Fruit fly (Drosophila melanogaster) whole organism, embryonic: ENCODE measurements around the gene Prp31.

ENCODE experiments used
- Ada2b ChIP-seq: fragments of 200-800 bp; sonication (Bioruptor generic); IDR thresholded peaks from 2 replicates; pipeline ENCODE4 v1.3.6; 2022; ENCODE audit warnings: missing biosample characterization, missing genetic modification characterization
- CG10321 ChIP-seq: fragments of 200-800 bp; sonication (Bioruptor generic); IDR thresholded peaks from 2 replicates; pipeline ENCODE4 v1.3.6; 2022; ENCODE audit warnings: missing biosample characterization, missing genetic modification characterization
- CG11560 ChIP-seq: fragments of 200-800 bp; sonication (Bioruptor generic); IDR thresholded peaks from 3 replicates; pipeline ENCODE4 v1.3.6; 2022; ENCODE audit warnings: missing biosample characterization, missing genetic modification characterization
- CG11723 ChIP-seq: fragments of 200-800 bp; sonication (Bioruptor generic); optimal IDR thresholded peaks from 2 replicates; lab custom pipeline; 2017; ENCODE audit warnings: missing biosample characterization, mild to moderate bottlenecking, missing genetic modification characterization
- CG13424 ChIP-seq: fragments of 200-800 bp; sonication (Bioruptor generic); optimal IDR thresholded peaks from 2 replicates; lab custom pipeline; 2019; ENCODE audit warnings: missing biosample characterization, mild to moderate bottlenecking, missing genetic modification characterization, moderate library complexity
- CG14860 ChIP-seq: fragments of 200-800 bp; sonication (Bioruptor generic); IDR thresholded peaks from 3 replicates; pipeline ENCODE4 v1.3.6; 2022; ENCODE audit warnings: missing biosample characterization, missing genetic modification characterization; ENCODE audit not compliant: partially characterized antibody
- CG15514 ChIP-seq: fragments of 200-800 bp; sonication (Bioruptor generic); optimal IDR thresholded peaks from 3 replicates; lab custom pipeline; 2017; ENCODE audit warnings: missing biosample characterization, missing genetic modification characterization, mild to moderate bottlenecking, moderate library complexity, missing genetic modification reagents
- CG17361 ChIP-seq: fragments of 200-800 bp; sonication (Bioruptor generic); IDR thresholded peaks from 3 replicates; pipeline ENCODE4 v1.3.6; 2022; ENCODE audit warnings: missing biosample characterization, missing genetic modification characterization
- CG2120 ChIP-seq: fragments of 200-800 bp; sonication (Bioruptor generic); optimal IDR thresholded peaks from 3 replicates; lab custom pipeline; 2016; ENCODE audit warnings: missing biosample characterization, missing genetic modification characterization
- CG2678 ChIP-seq: fragments of 200-800 bp; sonication (Bioruptor generic); optimal IDR thresholded peaks from 3 replicates; lab custom pipeline; 2019; ENCODE audit warnings: missing biosample characterization, mild to moderate bottlenecking, missing genetic modification characterization, moderate library complexity
- CG3838 ChIP-seq: fragments of 200-800 bp; sonication (Bioruptor generic); optimal IDR thresholded peaks from 3 replicates; lab custom pipeline; 2016; ENCODE audit warnings: missing biosample characterization, missing genetic modification characterization
- CG3847 ChIP-seq: fragments of 200-800 bp; sonication (Bioruptor generic); IDR thresholded peaks from 2 replicates; pipeline ENCODE4 v1.3.6; 2022; ENCODE audit warnings: missing biosample characterization, missing genetic modification characterization
- CG4617 ChIP-seq: fragments of 200-800 bp; sonication (Bioruptor generic); optimal IDR thresholded peaks from 3 replicates; lab custom pipeline; 2016; ENCODE audit warnings: missing biosample characterization, missing genetic modification characterization, borderline replicate concordance
- CG6813 ChIP-seq: fragments of 200-800 bp; sonication (Bioruptor generic); optimal IDR thresholded peaks from 2 replicates; lab custom pipeline; 2017; ENCODE audit warnings: missing biosample characterization, missing genetic modification characterization, mild to moderate bottlenecking, moderate library complexity, missing genetic modification reagents
- CG7357 ChIP-seq: fragments of 200-800 bp; sonication (Bioruptor generic); IDR thresholded peaks from 3 replicates; pipeline ENCODE4 v1.3.6; 2022; ENCODE audit warnings: missing biosample characterization, missing genetic modification characterization
- CG7839 ChIP-seq: fragments of 200-800 bp; sonication (Bioruptor generic); optimal IDR thresholded peaks from 3 replicates; lab custom pipeline; 2018; ENCODE audit warnings: missing biosample characterization, mild to moderate bottlenecking, missing genetic modification characterization, moderate library complexity
- CG8290 ChIP-seq, 3 experiments: fragments of 200-800 bp; sonication (Bioruptor generic); optimal IDR thresholded peaks; 2 replicates each; lab custom pipeline; 2016 to 2019; ENCODE audit warnings: missing biosample characterization in 3 of 3, missing genetic modification characterization in 3 of 3, mild to moderate bottlenecking in 2 of 3, moderate library complexity in 1 of 3
- CG9437 ChIP-seq: fragments of 200-800 bp; sonication (Bioruptor generic); optimal IDR thresholded peaks from 2 replicates; lab custom pipeline; 2018; ENCODE audit warnings: missing biosample characterization, mild to moderate bottlenecking, missing genetic modification characterization
- Dip3 ChIP-seq: fragments of 200-800 bp; sonication (Bioruptor generic); optimal IDR thresholded peaks from 3 replicates; lab custom pipeline; 2016; ENCODE audit warnings: missing biosample characterization, missing genetic modification characterization
- H15 ChIP-seq: fragments of 200-800 bp; sonication (Bioruptor generic); IDR thresholded peaks from 3 replicates; pipeline ENCODE4 v1.3.6; 2022; ENCODE audit warnings: missing biosample characterization, missing genetic modification characterization
- Hsf ChIP-seq: fragments of 200-800 bp; sonication (Bioruptor generic); optimal IDR thresholded peaks from 3 replicates; lab custom pipeline; 2016; ENCODE audit warnings: missing biosample characterization, missing genetic modification characterization
- NC2β ChIP-seq: fragments of 200-800 bp; sonication (Bioruptor generic); optimal IDR thresholded peaks from 2 replicates; lab custom pipeline; 2016; ENCODE audit warnings: missing biosample characterization, missing genetic modification characterization
- NFAT ChIP-seq: fragments of 200-800 bp; sonication (Bioruptor generic); IDR thresholded peaks from 2 replicates; pipeline ENCODE4 v1.3.6; 2022; ENCODE audit warnings: missing biosample characterization, missing genetic modification characterization
- Ptx1 ChIP-seq: fragments of 200-800 bp; sonication (Bioruptor generic); IDR thresholded peaks from 2 replicates; pipeline ENCODE4 v1.3.6; 2022; ENCODE audit warnings: missing biosample characterization, missing genetic modification characterization
- Tbp ChIP-seq: fragments of >200 bp; optimal IDR thresholded peaks from 2 replicates; lab custom pipeline; 2018; ENCODE audit warnings: missing biosample characterization, missing genetic modification characterization
- amos ChIP-seq: fragments of 200-800 bp; sonication (Bioruptor generic); IDR thresholded peaks from 2 replicates; pipeline ENCODE4 v1.3.6; 2022; ENCODE audit warnings: missing biosample characterization, missing genetic modification characterization; ENCODE audit not compliant: partially characterized antibody
- bab2 ChIP-seq: fragments of 200-800 bp; sonication (Bioruptor generic); optimal IDR thresholded peaks from 2 replicates; lab custom pipeline; 2016; ENCODE audit warnings: missing biosample characterization, missing genetic modification characterization
- dysf ChIP-seq: fragments of 200-800 bp; sonication (Bioruptor generic); IDR thresholded peaks from 3 replicates; pipeline ENCODE4 v1.3.6; 2022; ENCODE audit warnings: missing biosample characterization, missing genetic modification characterization
- emc ChIP-seq: fragments of 200-800 bp; sonication (Bioruptor generic); optimal IDR thresholded peaks from 2 replicates; lab custom pipeline; 2016; ENCODE audit warnings: missing biosample characterization, missing genetic modification characterization
- esg ChIP-seq: fragments of 200-800 bp; sonication (Bioruptor generic); conservative IDR thresholded peaks from 2 replicates; pipeline ENCODE4 v1.3.6; 2022; ENCODE audit warnings: missing biosample characterization, missing genetic modification characterization
- gem ChIP-seq: fragments of 200-800 bp; sonication (Bioruptor generic); optimal IDR thresholded peaks from 2 replicates; lab custom pipeline; 2019; ENCODE audit warnings: missing biosample characterization, mild to moderate bottlenecking, missing genetic modification characterization, moderate library complexity
- grau ChIP-seq: fragments of 200-800 bp; optimal IDR thresholded peaks from 3 replicates; lab custom pipeline; 2019; ENCODE audit warnings: missing biosample characterization, mild to moderate bottlenecking, missing genetic modification characterization, moderate library complexity
- kah ChIP-seq: fragments of 200-800 bp; sonication (Bioruptor generic); optimal IDR thresholded peaks from 2 replicates; lab custom pipeline; 2018; ENCODE audit warnings: missing biosample characterization, mild to moderate bottlenecking, missing genetic modification characterization
- knrl ChIP-seq: fragments of 200-800 bp; sonication (Bioruptor generic); IDR thresholded peaks from 3 replicates; pipeline ENCODE4 v1.3.6; 2022; ENCODE audit warnings: missing biosample characterization, missing genetic modification characterization; ENCODE audit not compliant: partially characterized antibody
- mam ChIP-seq: fragments of 200-800 bp; sonication (Bioruptor generic); optimal IDR thresholded peaks from 3 replicates; lab custom pipeline; 2016; ENCODE audit warnings: missing biosample characterization, missing genetic modification characterization
- nau ChIP-seq: fragments of 200-800 bp; sonication (Bioruptor generic); optimal IDR thresholded peaks from 3 replicates; lab custom pipeline; 2017; ENCODE audit warnings: missing biosample characterization, mild to moderate bottlenecking, missing genetic modification characterization, missing genetic modification reagents
- prd ChIP-seq, 3 experiments: fragments of >200 bp in 2 of 3; fragments of 200-800 bp in 1 of 3; sonication (Bioruptor generic) in 1 of 3; optimal IDR thresholded peaks in 2 of 3; IDR thresholded peaks in 1 of 3; 2 replicates in 2 of 3; 3 replicates in 1 of 3; pipeline versions ENCODE4 v1.3.6 to Lab custom; 2017 to 2022; ENCODE audit warnings: missing biosample characterization in 1 of 3, missing genetic modification characterization in 1 of 3
- ranshi ChIP-seq: fragments of 200-800 bp; sonication (Bioruptor generic); IDR thresholded peaks from 2 replicates; pipeline ENCODE4 v1.3.6; 2022; ENCODE audit warnings: missing biosample characterization, missing genetic modification characterization
- scrt ChIP-seq: fragments of 200-800 bp; sonication (Bioruptor generic); optimal IDR thresholded peaks from 2 replicates; lab custom pipeline; 2018; ENCODE audit warnings: missing biosample characterization, mild to moderate bottlenecking, missing genetic modification characterization, moderate library complexity
- slbo ChIP-seq: fragments of 200-800 bp; sonication (Bioruptor generic); IDR thresholded peaks from 2 replicates; pipeline ENCODE4 v1.3.6; 2022; ENCODE audit warnings: missing biosample characterization, missing genetic modification characterization
- slou ChIP-seq: fragments of 200-800 bp; sonication (Bioruptor generic); optimal IDR thresholded peaks from 3 replicates; lab custom pipeline; 2016; ENCODE audit warnings: missing biosample characterization, missing genetic modification characterization
- sqz ChIP-seq: fragments of 200-800 bp; sonication (Bioruptor generic); optimal IDR thresholded peaks from 3 replicates; lab custom pipeline; 2018; ENCODE audit warnings: missing biosample characterization, mild to moderate bottlenecking, missing genetic modification characterization
- tin ChIP-seq: fragments of 200-800 bp; sonication (Bioruptor generic); optimal IDR thresholded peaks from 3 replicates; lab custom pipeline; 2016; ENCODE audit warnings: missing biosample characterization, missing genetic modification characterization
- toy ChIP-seq: fragments of 200-800 bp; sonication (Bioruptor generic); IDR thresholded peaks from 2 replicates; pipeline ENCODE4 v1.3.6; 2022; ENCODE audit warnings: missing biosample characterization, missing genetic modification characterization
- trem ChIP-seq: fragments of 200-800 bp; optimal IDR thresholded peaks from 3 replicates; lab custom pipeline; 2019; ENCODE audit warnings: missing biosample characterization, mild to moderate bottlenecking, missing genetic modification characterization, moderate library complexity
- twi ChIP-seq: fragments of 200-800 bp; optimal IDR thresholded peaks from 2 replicates; lab custom pipeline; 2019; ENCODE audit warnings: missing biosample characterization, mild to moderate bottlenecking, missing genetic modification characterization, moderate library complexity
- usp ChIP-seq: fragments of >200 bp; optimal IDR thresholded peaks from 2 replicates; lab custom pipeline; 2017; ENCODE audit warnings: missing biosample characterization, missing genetic modification characterization
- vvl ChIP-seq: fragments of 200-800 bp; sonication (Bioruptor generic); IDR thresholded peaks from 2 replicates; pipeline ENCODE4 v1.3.6; 2022; ENCODE audit warnings: missing biosample characterization, missing genetic modification characterization

The Prp31 gene

DNA sequence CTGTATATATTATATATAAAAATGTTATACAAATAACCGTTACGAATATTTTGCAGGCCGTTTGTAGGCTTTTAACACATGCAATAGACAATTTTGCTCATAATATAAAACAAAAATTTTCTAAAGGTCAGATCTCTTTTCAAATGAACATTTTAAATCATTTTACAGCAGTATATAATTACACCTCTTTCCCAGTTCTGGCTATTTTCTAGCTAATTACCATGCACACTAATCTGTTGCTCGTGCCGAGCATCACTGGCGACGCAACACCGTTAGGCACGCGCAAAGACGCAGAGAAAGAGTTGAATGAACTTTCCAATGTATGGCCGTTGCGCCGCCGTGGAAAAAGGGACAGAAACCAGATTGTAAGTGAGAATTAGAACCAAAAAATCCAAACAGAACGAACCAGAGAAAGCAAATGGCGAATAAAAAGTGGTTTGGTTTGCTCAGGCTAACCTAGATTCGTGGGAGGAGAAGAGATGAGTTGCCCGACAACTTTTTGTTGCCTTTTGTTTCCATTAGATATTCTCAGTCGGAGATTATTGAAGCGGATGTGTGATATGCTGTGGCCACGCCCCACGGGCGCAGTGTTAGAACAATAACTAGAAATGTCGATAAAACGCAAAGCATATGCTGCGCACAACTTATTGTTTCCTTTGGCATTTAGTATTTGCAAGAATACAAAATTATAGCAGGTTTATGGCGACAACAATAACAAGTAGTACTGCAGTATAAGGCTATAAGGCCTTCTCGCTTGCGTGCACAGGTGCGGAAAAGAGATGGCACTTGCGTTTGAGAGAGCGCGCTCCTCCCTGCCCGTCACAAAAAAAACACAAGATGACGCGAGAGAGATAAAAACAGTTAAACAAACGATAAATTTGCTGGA lies 17.5 kb upstream of the Prp31 start (continued):
- peak; percentile 50; the same call in 2 of the 3 replicates for TF ChIP-seq CG17361 (GFP tag; lab: Robert Waterston, UW)
- 0 out of 2 replicates have a peak, but pooled peaks have one; percentile 21 for TF ChIP-seq ranshi (GFP tag; lab: Robert Waterston, UW)
- peak; percentile 5 for TF ChIP-seq trem
- no peak for TF ChIP-seq Dip3 (GFP tag; lab: Kevin White, UChicago)
- no peak for TF ChIP-seq CG11560 (tag; lab: Robert Waterston, UW)
- TF ChIP-seq CG14860 (GFP tag; lab: Robert Waterston, UW): no peak
- peak; percentile 60 for TF ChIP-seq slbo (GFP tag; lab: Robert Waterston, UW)
- no peak for TF ChIP-seq CG3838
- TF ChIP-seq nau (GFP tag; lab: Kevin White, UChicago): no peak
- no peak for TF ChIP-seq bab2
- TF ChIP-seq kah: peak; percentile 0
- peak; percentile 38 for TF ChIP-seq grau (tag; lab: Kevin White, UChicago)
- TF ChIP-seq esg (GFP tag; lab: Robert Waterston, UW): no peak
- TF ChIP-seq CG15514 (GFP tag; lab: Kevin White, UChicago): peak; percentile 37
- TF ChIP-seq prd (optimal IDR thresholded peaks at IDR 0.05; lab: Kevin White, UChicago): no peak
- peak; percentile 45; the same call in 2 of the 3 replicates for TF ChIP-seq prd (GFP tag; IDR thresholded peaks at IDR 0.05; lab: Robert Waterston, UW)
- no peak for TF ChIP-seq twi (tag; lab: Kevin White, UChicago)
- TF ChIP-seq CG8290 (GFP tag; optimal IDR thresholded peaks at IDR 0.05; lab: Kevin White, UChicago): no peak
- peak; percentile 50 to 66 for TF ChIP-seq CG8290 (tag; optimal IDR thresholded peaks at IDR 0.05; lab: Kevin White, UChicago)
- TF ChIP-seq CG11723 (GFP tag; lab: Kevin White, UChicago): peak; percentile 8
- TF ChIP-seq CG9437: peak; percentile 35
- peak; percentile 9 for TF ChIP-seq mam (GFP tag; lab: Kevin White, UChicago)
- peak; percentile 26 for TF ChIP-seq CG2120 (GFP tag; lab: Kevin White, UChicago)
- peak; percentile 51 for TF ChIP-seq gem (tag; lab: Kevin White, UChicago)
- no peak for TF ChIP-seq toy (GFP tag; lab: Robert Waterston, UW)
- no peak for TF ChIP-seq slou (GFP tag; lab: Kevin White, UChicago)
- no peak for TF ChIP-seq NC2β (GFP tag; lab: Kevin White, UChicago)
- peak; percentile 14; the same call in 1 of the 3 replicates for TF ChIP-seq dysf (GFP tag; lab: Robert Waterston, UW)
- TF ChIP-seq scrt: peak; percentile 51
- TF ChIP-seq sqz (GFP tag; lab: Kevin White, UChicago): peak; percentile 95
- TF ChIP-seq CG2678 (tag; lab: Kevin White, UChicago): peak; percentile 48
- no peak for TF ChIP-seq emc
- no peak for TF ChIP-seq Tbp (GFP tag; lab: Kevin White, UChicago)
- no peak for TF ChIP-seq CG7357 (GFP tag; lab: Robert Waterston, UW)
- TF ChIP-seq usp (GFP tag; lab: Kevin White, UChicago): peak; percentile 3
- no peak for TF ChIP-seq CG3847 (GFP tag; lab: Robert Waterston, UW)
- TF ChIP-seq Ada2b (GFP tag; lab: Robert Waterston, UW): no peak
- TF ChIP-seq vvl (GFP tag; lab: Robert Waterston, UW): peak; percentile 23
- TF ChIP-seq CG10321: peak; percentile 96
- no peak for TF ChIP-seq knrl (GFP tag; lab: Robert Waterston, UW)
- TF ChIP-seq H15 (GFP tag; lab: Robert Waterston, UW): no peak
- TF ChIP-seq amos (GFP tag; lab: Robert Waterston, UW): peak; percentile 4; the same call in 1 of the 2 replicates
- TF ChIP-seq Hsf (GFP tag; lab: Kevin White, UChicago): peak; percentile 15
- TF ChIP-seq Ptx1 (GFP tag; lab: Robert Waterston, UW): peak; percentile 49; the same call in 1 of the 2 replicates
- peak; percentile 14 for TF ChIP-seq CG7839
- TF ChIP-seq CG6813: no peak
- TF ChIP-seq CG13424: peak; percentile 46
- 0 out of 2 replicates have a peak, but pooled peaks have one; percentile 19 for TF ChIP-seq NFAT (GFP tag; lab: Robert Waterston, UW)
- TF ChIP-seq tin (GFP tag; lab: Kevin White, UChicago): peak; percentile 40
- TF ChIP-seq CG4617: no peak
